Worm (Caenorhabditis elegans): ENCODE results near the gene K10D11.3.

- TF ChIP-seq hmbx-1 (tag; optimal IDR thresholded peaks at IDR 0.05), result no peak
- TF ChIP-seq ets-7 (tag; optimal IDR thresholded peaks at IDR 0.05), result no peak
- TF ChIP-seq ama-1 (optimal IDR thresholded peaks at IDR 0.05), result no peak
- TF ChIP-seq pes-1 (GFP tag; IDR thresholded peaks at IDR 0.05), result no peak
- TF ChIP-seq ceh-13 (GFP tag; optimal IDR thresholded peaks at IDR 0.05), result no peak
- no peak for TF ChIP-seq ceh-36 (tag; optimal IDR thresholded peaks at IDR 0.05)
- no peak for TF ChIP-seq hmg-4 (GFP tag; optimal IDR thresholded peaks at IDR 0.05)
- TF ChIP-seq hnd-1 (tag; optimal IDR thresholded peaks at IDR 0.05), result no peak
- no peak for TF ChIP-seq flt-1 (GFP tag; IDR thresholded peaks at IDR 0.05)
- TF ChIP-seq tbx-11 (GFP tag; IDR thresholded peaks at IDR 0.05), result no peak
- TF ChIP-seq B0310.2 (tag; optimal IDR thresholded peaks at IDR 0.05), result no peak
- TF ChIP-seq aly-1 (tag; optimal IDR thresholded peaks at IDR 0.05), result no peak
- TF ChIP-seq scrt-1 (GFP tag; IDR thresholded peaks at IDR 0.05), result no peak
- no peak for TF ChIP-seq sea-1 (GFP tag; conservative IDR thresholded peaks at IDR 0.05)
Measured at ce11 chrIV:12948470-12948869, 37.5 kb downstream of the K10D11.3 start, which contains the start of gene F55G11.10.
